Worm (Caenorhabditis elegans) whole organism, L3 larva: Measurements from ENCODE around the gene C44B7.11.
A peak's percentile ranks its signal among the peaks of the same experiment; 100 is the strongest.

Source experiments
- ama-1 ChIP-seq: fragments of 150-350 bp; optimal IDR thresholded peaks from 2 replicates; lab custom pipeline; 2018
- ceh-82 ChIP-seq: fragments of 150-350 bp; optimal IDR thresholded peaks from 2 replicates; lab custom pipeline; 2014; ENCODE audit warnings: missing biosample characterization, missing genetic modification characterization
- egl-5 ChIP-seq: fragments of 150-350 bp; optimal IDR thresholded peaks from 2 replicates; lab custom pipeline; 2017; ENCODE audit warnings: missing biosample characterization, missing genetic modification reagents, missing genetic modification characterization, inconsistent platforms
- elt-2 ChIP-seq: sonication (generic microtip); optimal IDR thresholded peaks from 2 replicates; lab custom pipeline; 2016; ENCODE audit warnings: missing genetic modification reagents, mild to moderate bottlenecking, missing genetic modification characterization, missing compliant biosample characterization
- elt-3 ChIP-seq, 3 experiments: fragments of 150-350 bp in 1 of 3; sonication (generic microtip) in 2 of 3; optimal IDR thresholded peaks; 2 replicates in 2 of 3; 4 replicates in 1 of 3; lab custom pipeline; 2014 to 2017; ENCODE audit warnings: missing biosample characterization in 3 of 3, missing genetic modification characterization in 3 of 3
- lin-39 ChIP-seq: fragments of 150-350 bp; optimal IDR thresholded peaks from 2 replicates; lab custom pipeline; 2018; ENCODE audit warnings: missing biosample characterization, missing genetic modification reagents, missing genetic modification characterization
- mdl-1 ChIP-seq: fragments of 150-350 bp; optimal IDR thresholded peaks from 2 replicates; lab custom pipeline; 2014; ENCODE audit warnings: missing biosample characterization, missing genetic modification characterization
- nfya-1 ChIP-seq: sonication (generic microtip); optimal IDR thresholded peaks from 2 replicates; lab custom pipeline; 2017; ENCODE audit warnings: missing genetic modification characterization, mild to moderate bottlenecking, missing compliant biosample characterization, antibody characterized with exemption, moderate library complexity; ENCODE audit not compliant: insufficient read depth
- nhr-12 ChIP-seq: fragments of 150-350 bp; optimal IDR thresholded peaks from 2 replicates; lab custom pipeline; 2014; ENCODE audit warnings: missing biosample characterization, missing genetic modification characterization
- nhr-23 ChIP-seq: fragments of 150-350 bp; optimal IDR thresholded peaks from 2 replicates; lab custom pipeline; 2014; ENCODE audit warnings: missing biosample characterization, missing genetic modification reagents, missing genetic modification characterization
- nhr-237 ChIP-seq: fragments of 150-350 bp; optimal IDR thresholded peaks from 2 replicates; lab custom pipeline; 2014; ENCODE audit warnings: missing biosample characterization, missing genetic modification characterization
- nhr-28 ChIP-seq: fragments of 150-350 bp; optimal IDR thresholded peaks from 2 replicates; lab custom pipeline; 2014; ENCODE audit warnings: missing biosample characterization, missing genetic modification characterization
- pha-4 ChIP-seq: fragments of 150-350 bp; optimal IDR thresholded peaks from 2 replicates; lab custom pipeline; 2014; ENCODE audit warnings: missing biosample characterization, missing genetic modification reagents, missing genetic modification characterization
- pqm-1 ChIP-seq: fragments of 150-350 bp; optimal IDR thresholded peaks from 2 replicates; lab custom pipeline; 2017; ENCODE audit warnings: missing biosample characterization, missing genetic modification characterization, inconsistent platforms
- sea-2 ChIP-seq: fragments of 150-350 bp; sonication (generic microtip); optimal IDR thresholded peaks from 4 replicates; lab custom pipeline; 2014; ENCODE audit warnings: missing biosample characterization, missing genetic modification reagents, missing genetic modification characterization
- skn-1 ChIP-seq: fragments of 150-350 bp; optimal IDR thresholded peaks from 2 replicates; lab custom pipeline; 2014; ENCODE audit warnings: missing biosample characterization, missing genetic modification characterization
- tbx-2 ChIP-seq: sonication (generic microtip); optimal IDR thresholded peaks from 2 replicates; lab custom pipeline; 2016; ENCODE audit warnings: mild to moderate bottlenecking, missing genetic modification characterization, missing compliant biosample characterization
- unc-39 ChIP-seq: sonication (generic microtip); optimal IDR thresholded peaks from 4 replicates; lab custom pipeline; 2017; ENCODE audit warnings: missing biosample characterization, missing genetic modification characterization
- zag-1 ChIP-seq: fragments of 150-350 bp; optimal IDR thresholded peaks from 2 replicates; lab custom pipeline; 2014; ENCODE audit warnings: missing biosample characterization, missing genetic modification characterization
- ztf-11 ChIP-seq: fragments of 150-350 bp; optimal IDR thresholded peaks from 2 replicates; lab custom pipeline; 2014; ENCODE audit warnings: missing biosample characterization, missing genetic modification characterization
- ztf-4 ChIP-seq: fragments of 150-350 bp; optimal IDR thresholded peaks from 2 replicates; lab custom pipeline; 2014; ENCODE audit warnings: missing biosample characterization, missing genetic modification characterization

C44B7.11 gene

ce11 chrII:6846723-6847122 is 50.6 kb downstream of the C44B7.11 start:
- TF ChIP-seq nhr-237 (tag; lab: Kevin White, UChicago) (no peak), tbx-2 (no peak), lin-39 (no peak), sea-2 (GFP tag; lab: Kevin White, UChicago) (no peak), egl-5 (no peak), unc-39 (tag; lab: Kevin White, UChicago) (no peak), ama-1 (lab: Kevin White, UChicago) (no peak), nhr-28 (no peak), mdl-1 (tag; lab: Kevin White, UChicago) (no peak), elt-3 (tag; optimal IDR thresholded peaks at IDR 0.05; lab: Kevin White, UChicago) (no peak), ztf-4 (no peak), nhr-12 (tag; lab: Kevin White, UChicago) (no peak), nhr-23 (tag; lab: Kevin White, UChicago) (no peak), zag-1 (no peak), skn-1 (tag; lab: Kevin White, UChicago) (no peak), elt-2 (tag; lab: Kevin White, UChicago) (no peak)

DNA sequence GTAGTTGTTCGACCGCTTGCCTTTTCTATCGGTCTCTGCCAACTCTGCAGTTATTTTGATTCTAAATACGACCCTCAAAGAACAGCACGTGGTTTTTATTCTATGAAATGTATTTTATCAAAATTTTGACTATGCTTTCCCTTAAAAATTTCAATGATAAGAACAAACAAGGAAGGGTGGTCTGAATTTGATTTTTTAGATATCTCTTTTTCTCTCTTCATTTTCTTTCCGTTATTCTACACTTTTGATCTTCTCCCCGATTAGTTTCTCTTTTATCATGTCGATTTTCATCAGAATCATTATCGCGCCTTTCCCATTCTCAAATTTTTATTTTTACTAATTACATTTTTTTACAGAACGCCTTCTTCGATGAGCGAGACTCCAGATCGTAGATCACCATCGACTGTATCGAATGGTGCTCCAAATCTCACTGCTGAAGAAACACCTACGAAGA is 52.3 kb downstream of the C44B7.11 start:
- TF ChIP-seq elt-2 (tag; lab: Kevin White, UChicago) = peak; percentile 39
- no peak for TF ChIP-seq nhr-28
- no peak for TF ChIP-seq pqm-1 (tag; lab: Kevin White, UChicago)
- TF ChIP-seq, all 47 proteins: peak for 1

ce11 chrII:6844227-6845005 is 52.9 kb downstream of the C44B7.11 start:
- TF ChIP-seq ceh-82 (tag; lab: Kevin White, UChicago) = no peak
- TF ChIP-seq nfya-1 (tag; lab: Kevin White, UChicago) = peak; percentile 17
- peak; percentile 69 for TF ChIP-seq pha-4 (tag; lab: Kevin White, UChicago)
- peak; percentile 41 for TF ChIP-seq nhr-23 (tag; lab: Kevin White, UChicago)
- no peak for TF ChIP-seq ztf-11
- TF ChIP-seq, all 47 proteins: peak for 3
